Worm (Caenorhabditis elegans): ENCODE measurements around the gene ZK813.5.

The ZK813.5 gene

ce11 chrX:3472226-3472625 lies 21.2 kb upstream of the ZK813.5 start:
- TF ChIP-seq nhr-48 (tag; optimal IDR thresholded peaks at IDR 0.05) (no peak), aly-2 (tag; optimal IDR thresholded peaks at IDR 0.05) (no peak), lin-1 (GFP tag; IDR thresholded peaks at IDR 0.05) (peak; percentile 52; the same call in 1 of the 2 replicates), daf-8 (GFP tag; IDR thresholded peaks at IDR 0.05) (no peak), rbr-2 (tag; optimal IDR thresholded peaks at IDR 0.05) (peak; percentile 30), ceh-82 (tag; optimal IDR thresholded peaks at IDR 0.05) (no peak), daf-19 (GFP tag; conservative IDR thresholded peaks at IDR 0.05) (no peak), nhr-28 (tag; optimal IDR thresholded peaks at IDR 0.05) (peak; percentile 87), ces-1 (GFP tag; optimal IDR thresholded peaks at IDR 0.05) (no peak), snpc-1.2 (GFP tag; IDR thresholded peaks at IDR 0.05) (no peak), attf-4 (tag; optimal IDR thresholded peaks at IDR 0.05) (no peak), lim-7 (GFP tag; IDR thresholded peaks at IDR 0.05) (no peak), zag-1 (tag; optimal IDR thresholded peaks at IDR 0.05) (no peak), T26A8.4 (GFP tag; IDR thresholded peaks at IDR 0.05) (no peak), nhr-25 (tag; optimal IDR thresholded peaks at IDR 0.05; ENCODE audit: borderline replicate concordance, insufficient read depth) (no peak), arid-1 (GFP tag; conservative IDR thresholded peaks at IDR 0.05) (no peak), F37D6.2 (tag; optimal IDR thresholded peaks at IDR 0.05) (no peak), F26F4.8 (GFP tag; conservative IDR thresholded peaks at IDR 0.05) (no peak), snpc-4 (tag; optimal IDR thresholded peaks at IDR 0.05) (no peak), unc-62 (GFP tag; optimal IDR thresholded peaks at IDR 0.05 in 1 of 2) (peak in 1 of 2 experiments; percentile 95), unc-62 (tag; optimal IDR thresholded peaks at IDR 0.05) (no peak), duxl-1 (tag; optimal IDR thresholded peaks at IDR 0.05; ENCODE audit: poor library complexity) (no peak), F49E8.2 (tag; optimal IDR thresholded peaks at IDR 0.05; ENCODE audit: borderline replicate concordance) (no peak), sdz-12 (GFP tag; optimal IDR thresholded peaks at IDR 0.05) (no peak), set-16 (GFP tag; IDR thresholded peaks at IDR 0.05) (peak; percentile 53), egl-43 (GFP tag; IDR thresholded peaks at IDR 0.05) (no peak), mes-2 (tag; optimal IDR thresholded peaks at IDR 0.05; ENCODE audit: poor library complexity, severe bottlenecking) (peak; percentile 64), egl-27 (tag; optimal IDR thresholded peaks at IDR 0.05) (no peak), mxl-3 (GFP tag; optimal IDR thresholded peaks at IDR 0.05) (peak; percentile 60), tra-1 (GFP tag; IDR thresholded peaks at IDR 0.05) (no peak), php-3 (GFP tag; IDR thresholded peaks at IDR 0.05) (no peak), F10B5.3 (tag; optimal IDR thresholded peaks at IDR 0.05) (peak; percentile 4), pqm-1 (tag; optimal IDR thresholded peaks at IDR 0.05) (peak; percentile 34), hlh-30 (tag; optimal IDR thresholded peaks at IDR 0.05; ENCODE audit: insufficient read depth) (peak; percentile 60), ceh-20 (GFP tag; IDR thresholded peaks at IDR 0.05) (no peak), daf-16 (GFP tag; optimal IDR thresholded peaks at IDR 0.05) (no peak), daf-16 (tag; optimal IDR thresholded peaks at IDR 0.05) (peak; percentile 64), F44E2.7 (GFP tag; IDR thresholded peaks at IDR 0.05) (no peak), nhr-41 (GFP tag; IDR thresholded peaks at IDR 0.05) (no peak), mdt-29 (GFP tag; IDR thresholded peaks at IDR 0.05) (no peak), fos-1 (tag; optimal IDR thresholded peaks at IDR 0.05) (no peak), cey-2 (tag; optimal IDR thresholded peaks at IDR 0.05; ENCODE audit: borderline replicate concordance, insufficient read depth) (no peak), mxl-2 (GFP tag; conservative IDR thresholded peaks at IDR 0.05) (no peak), Y75B8A.6 (GFP tag; IDR thresholded peaks at IDR 0.05) (no peak), zfp-2 (tag; optimal IDR thresholded peaks at IDR 0.05) (no peak), madf-5 (GFP tag; IDR thresholded peaks at IDR 0.05) (no peak), lin-15B (tag; optimal IDR thresholded peaks at IDR 0.05) (no peak), spr-1 (tag; optimal IDR thresholded peaks at IDR 0.05) (no peak), zfp-3 (GFP tag; conservative IDR thresholded peaks at IDR 0.05) (no peak), dmd-9 (GFP tag; IDR thresholded peaks at IDR 0.05) (no peak), saeg-2 (GFP tag; IDR thresholded peaks at IDR 0.05) (no peak), jun-1 (tag; optimal IDR thresholded peaks at IDR 0.05) (no peak)

All from whole organism, L4 larva.